Worm (Caenorhabditis elegans): ENCODE measurements around the gene sru-16.
"Not testable (repeated sequence)": the region's sequence is repeated elsewhere in the genome, so short reads cannot be mapped to it uniquely, and the experiment has no call there.

DNA sequence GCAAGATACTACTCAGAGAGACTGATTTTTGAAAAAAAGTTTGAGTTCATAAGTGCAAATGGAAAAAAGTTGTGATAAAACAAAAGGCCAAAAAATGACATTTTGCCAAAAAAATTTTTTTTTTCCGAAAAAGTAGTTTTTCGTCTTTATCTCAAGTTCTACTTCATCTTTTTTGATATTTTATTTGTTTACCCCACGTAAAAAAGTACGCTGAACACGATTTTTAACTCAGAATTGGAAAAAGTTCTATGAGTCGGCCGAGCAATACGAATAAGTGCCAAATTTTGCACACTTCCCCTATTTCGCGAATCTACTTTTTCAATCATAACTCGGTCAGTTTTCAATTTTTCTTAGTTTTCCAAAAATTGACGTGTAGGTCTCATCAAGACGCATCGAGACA is at the start of gene sru-16:
- TF ChIP-seq lag-1 (GFP tag; IDR thresholded peaks at IDR 0.05); fkh-3 (tag; optimal IDR thresholded peaks at IDR 0.05); sea-2 (GFP tag; IDR thresholded peaks at IDR 0.05); unc-62 (GFP tag; optimal IDR thresholded peaks at IDR 0.05); him-1 (tag; optimal IDR thresholded peaks at IDR 0.05); pha-4 (tag; optimal IDR thresholded peaks at IDR 0.05); B0035.1 (tag; optimal IDR thresholded peaks at IDR 0.05); ceh-91 (GFP tag; IDR thresholded peaks at IDR 0.05); dpl-1 (GFP tag; optimal IDR thresholded peaks at IDR 0.05): not testable (repeated sequence)
